Worm (Caenorhabditis elegans) whole organism, L1 larva: ENCODE results near the gene str-109.

Source experiments
- C04F5.9 ChIP-seq: sonication (generic microtip); optimal IDR thresholded peaks from 2 replicates; lab custom pipeline; 2016; ENCODE audit warnings: missing genetic modification characterization, missing compliant biosample characterization
- C16A3.4 ChIP-seq: fragments of 150-350 bp; optimal IDR thresholded peaks from 2 replicates; lab custom pipeline; 2014; ENCODE audit warnings: missing biosample characterization, missing genetic modification characterization
- C34B4.2 ChIP-seq: sonication (generic microtip); optimal IDR thresholded peaks from 2 replicates; lab custom pipeline; 2017; ENCODE audit warnings: mild to moderate bottlenecking, missing genetic modification characterization, missing compliant biosample characterization
- aha-1 ChIP-seq: fragments of 150-350 bp; optimal IDR thresholded peaks from 2 replicates; lab custom pipeline; 2014; ENCODE audit warnings: missing biosample characterization, missing genetic modification characterization
- ceh-8 ChIP-seq: fragments of 200-800 bp; sonication (Bioruptor generic); optimal IDR thresholded peaks from 2 replicates; lab custom pipeline; 2018; ENCODE audit warnings: mild to moderate bottlenecking, missing genetic modification characterization, moderate library complexity, missing compliant biosample characterization
- dsc-1 ChIP-seq: sonication (generic microtip); optimal IDR thresholded peaks from 2 replicates; lab custom pipeline; 2016; ENCODE audit warnings: mild to moderate bottlenecking, missing genetic modification characterization, missing compliant biosample characterization
- efl-1 ChIP-seq, 4 experiments: fragments of 150-350 bp; optimal IDR thresholded peaks in 3 of 4; peaks in 1 of 4; 1 replicate in 1 of 4; 2 replicates in 3 of 4; lab custom pipeline; 2014; ENCODE audit warnings: missing biosample characterization in 2 of 4, missing genetic modification characterization in 2 of 4, missing genetic modification reagents in 2 of 4
- elt-2 ChIP-seq: sonication (generic microtip); optimal IDR thresholded peaks from 2 replicates; lab custom pipeline; 2016; ENCODE audit warnings: missing genetic modification characterization, mild to moderate bottlenecking, inconsistent platforms, missing compliant biosample characterization, missing genetic modification reagents
- fkh-10 ChIP-seq: sonication (generic microtip); optimal IDR thresholded peaks from 2 replicates; lab custom pipeline; 2017; ENCODE audit warnings: missing biosample characterization, missing genetic modification reagents, missing genetic modification characterization
- hpl-2 ChIP-seq: fragments of 150-350 bp; optimal IDR thresholded peaks from 2 replicates; lab custom pipeline; 2014; ENCODE audit warnings: missing biosample characterization, missing genetic modification reagents, missing genetic modification characterization
- lin-14 ChIP-seq: fragments of 200-800 bp; sonication (Bioruptor generic); optimal IDR thresholded peaks from 2 replicates; lab custom pipeline; 2018; ENCODE audit warnings: mild to moderate bottlenecking, missing genetic modification characterization, moderate library complexity, missing compliant biosample characterization
- lin-39 ChIP-seq: fragments of 150-350 bp; optimal IDR thresholded peaks from 2 replicates; lab custom pipeline; 2014; ENCODE audit warnings: missing biosample characterization, missing genetic modification reagents, missing genetic modification characterization
- mdl-1 ChIP-seq, 2 experiments: fragments of 150-350 bp; optimal IDR thresholded peaks; 2 replicates each; lab custom pipeline; 2014 to 2017; ENCODE audit warnings: missing biosample characterization in 2 of 2, missing genetic modification characterization in 2 of 2, inconsistent platforms in 1 of 2
- nhr-237 ChIP-seq: fragments of 150-350 bp; optimal IDR thresholded peaks from 2 replicates; lab custom pipeline; 2014; ENCODE audit warnings: missing biosample characterization, missing genetic modification characterization
- nhr-28 ChIP-seq: fragments of 150-350 bp; optimal IDR thresholded peaks from 2 replicates; lab custom pipeline; 2014; ENCODE audit warnings: missing biosample characterization, missing genetic modification characterization
- nhr-77 ChIP-seq: fragments of 150-350 bp; optimal IDR thresholded peaks from 2 replicates; lab custom pipeline; 2014; ENCODE audit warnings: missing biosample characterization, missing genetic modification characterization
- nhr-85 ChIP-seq: sonication (generic microtip); peaks from one replicate; lab custom pipeline; 2016; ENCODE audit warnings: missing genetic modification characterization, inconsistent platforms, missing compliant biosample characterization
- pqm-1 ChIP-seq: sonication (generic microtip); optimal IDR thresholded peaks from 3 replicates; lab custom pipeline; 2017; ENCODE audit warnings: missing biosample characterization, missing genetic modification characterization
- sup-37 ChIP-seq: fragments of 200-800 bp; sonication (Bioruptor generic); optimal IDR thresholded peaks from 2 replicates; lab custom pipeline; 2018; ENCODE audit warnings: mild to moderate bottlenecking, missing genetic modification characterization, missing compliant biosample characterization
- zip-4 ChIP-seq: fragments of 200-800 bp; sonication (Bioruptor generic); optimal IDR thresholded peaks from 2 replicates; lab custom pipeline; 2018; ENCODE audit warnings: mild to moderate bottlenecking, missing genetic modification characterization, moderate library complexity, missing compliant biosample characterization

The str-109 gene

DNA sequence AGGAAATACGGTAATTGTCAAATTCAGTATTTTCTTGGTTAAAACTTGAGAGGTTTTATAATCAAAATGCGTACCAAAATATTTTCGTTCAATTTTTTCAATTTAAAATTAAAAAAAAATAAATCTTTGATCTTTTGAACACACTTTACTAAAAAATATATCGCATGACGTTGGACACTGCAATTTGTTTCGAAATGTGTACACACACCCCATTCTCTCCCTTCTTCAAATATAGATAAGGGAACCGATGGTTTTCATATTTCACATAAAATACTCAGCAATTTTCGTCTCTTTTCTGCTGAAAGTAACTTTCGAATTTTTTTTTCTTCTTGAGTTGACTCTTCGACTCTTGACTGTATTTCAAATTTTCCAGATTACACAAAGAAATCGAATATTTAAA is 40.6 kb downstream of the str-109 start:
- no peak for TF ChIP-seq nhr-77 (tag; lab: Kevin White, UChicago)
- TF ChIP-seq aha-1 (tag; lab: Kevin White, UChicago): no peak
- TF ChIP-seq efl-1 (optimal IDR thresholded peaks at IDR 0.05; lab: Kevin White, UChicago): no peak
- peak in 1 of 2 experiments; percentile 22 for TF ChIP-seq efl-1 (GFP tag; optimal IDR thresholded peaks at IDR 0.05 in 1 of 2; lab: Kevin White, UChicago)

DNA sequence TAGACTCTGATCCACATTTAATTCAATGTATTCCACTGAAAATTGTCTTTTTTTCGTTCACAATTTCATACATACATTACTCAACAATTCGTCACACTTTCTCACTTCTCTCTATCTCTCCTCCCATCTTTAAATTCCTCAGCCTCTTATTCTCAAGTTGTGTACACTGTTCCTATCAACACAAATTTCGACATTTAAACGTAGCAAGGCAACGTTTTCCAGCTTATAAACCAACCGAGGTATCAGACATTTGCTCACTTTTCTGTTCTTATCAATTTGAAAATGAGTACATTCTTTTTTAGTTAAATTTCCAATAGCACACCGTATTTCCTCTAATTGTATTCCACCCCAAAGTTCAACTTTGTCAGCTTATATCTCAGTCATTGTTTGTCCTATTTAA is 41.1 kb downstream of the str-109 start, which contains the start of gene skr-3:
TSS of gene skr-3 (plus strand) at position 163 of the 400 bp plus-strand sequence.
- TF ChIP-seq sup-37 (GFP tag; lab: Kevin White, UChicago) (no peak), elt-2 (tag; lab: Kevin White, UChicago) (peak; percentile 50), nhr-85 (tag; lab: Kevin White, UChicago) (peak; percentile 60)

DNA sequence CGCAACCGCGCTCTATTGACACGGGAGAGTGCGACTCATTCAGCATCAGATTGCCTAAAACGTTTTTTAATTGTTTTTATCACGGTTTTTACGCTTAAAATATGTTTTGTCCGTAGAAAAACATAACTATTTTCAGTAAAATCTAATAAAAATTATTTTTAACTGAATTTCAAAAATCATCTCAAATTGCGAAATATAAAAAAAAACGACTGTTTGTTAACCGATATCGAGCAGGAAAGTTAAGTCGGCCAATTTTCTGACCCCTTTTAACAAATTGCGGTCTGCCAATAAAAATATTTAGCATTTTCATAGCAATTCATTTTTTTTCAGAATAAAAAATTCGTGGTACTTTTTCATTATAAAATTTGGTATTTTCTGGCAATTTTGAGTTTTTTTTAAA is 41.5 kb downstream of the str-109 start:
- TF ChIP-seq zip-4 (GFP tag; lab: Kevin White, UChicago) (peak; percentile 82), nhr-28 (tag; lab: Kevin White, UChicago) (no peak), C34B4.2 (tag; lab: Kevin White, UChicago) (no peak)

DNA sequence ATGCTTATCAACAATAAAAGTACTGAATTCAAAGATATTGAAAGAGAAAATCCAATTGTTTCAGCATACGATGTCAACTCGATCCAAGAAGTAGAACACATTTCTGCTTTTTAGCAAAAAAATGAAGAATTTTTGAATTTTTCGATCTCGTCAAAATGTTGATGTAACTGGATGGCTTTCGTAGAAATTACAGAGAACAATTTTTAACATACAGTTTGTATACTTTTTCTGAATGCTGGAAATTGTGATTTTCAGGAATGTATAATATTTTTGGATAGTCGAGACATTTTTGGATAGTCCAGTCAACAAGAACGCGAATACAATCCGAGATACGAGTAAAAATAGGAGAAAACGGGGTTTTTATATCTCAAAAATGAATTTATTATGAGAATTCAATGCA is 43.4 kb downstream of the str-109 start, which contains the start of gene str-103:
TSS of gene str-103 (minus strand) at position 101 of the 400 bp plus-strand sequence.
- TF ChIP-seq fkh-10 (GFP tag; lab: Kevin White, UChicago) (no peak), nhr-237 (tag; lab: Kevin White, UChicago) (no peak)

DNA sequence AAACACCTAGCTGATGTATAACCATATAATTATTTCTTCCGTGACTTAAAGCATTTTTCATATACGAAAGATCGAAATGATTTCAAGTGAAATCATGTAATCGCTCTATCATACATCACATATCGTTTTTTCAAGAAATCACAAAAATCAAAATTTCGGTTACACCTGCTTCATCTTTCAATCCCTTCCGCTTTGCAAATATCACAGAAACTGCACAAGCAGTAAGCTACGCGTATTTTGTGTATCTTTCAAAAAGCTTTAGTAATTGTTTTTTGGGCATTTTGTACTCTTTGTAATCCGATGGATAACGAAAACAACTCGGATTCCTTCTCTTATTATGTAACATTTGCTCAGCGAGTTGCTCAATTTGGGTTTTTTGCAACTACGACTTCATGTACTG is 46.6 kb downstream of the str-109 start, which contains the start of gene str-25:
TSS of gene str-25 (plus strand) at position 301 of the 400 bp plus-strand sequence.
- TF ChIP-seq C16A3.4 (tag; lab: Kevin White, UChicago) (no peak), dsc-1 (tag; lab: Kevin White, UChicago) (no peak), ceh-8 (no peak), hpl-2 (GFP tag; lab: Kevin White, UChicago) (no peak), sup-37 (GFP tag; lab: Kevin White, UChicago) (no peak), lin-14 (GFP tag; lab: Kevin White, UChicago) (no peak)
- TF ChIP-seq, all 84 proteins: peak for 0

DNA sequence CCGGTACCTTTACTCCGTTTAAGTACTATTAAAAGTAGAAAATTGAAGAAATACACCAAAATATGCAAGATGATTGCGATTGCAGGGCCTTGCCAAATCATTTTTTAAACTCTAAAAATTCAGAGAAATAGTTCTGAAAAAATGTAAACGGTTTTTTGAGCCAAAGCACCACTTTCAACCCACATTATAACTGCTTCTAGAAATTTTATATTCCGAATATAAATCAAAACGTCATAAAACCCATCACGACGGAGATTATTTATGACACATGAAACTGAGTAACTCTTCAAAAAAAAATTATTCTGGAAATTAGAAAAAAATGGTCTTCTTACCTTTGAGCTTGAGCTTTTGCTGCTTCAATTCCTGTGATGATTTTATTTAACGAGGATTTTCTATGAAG is 47.8 kb downstream of the str-109 start, which contains the start of gene srxa-16:
TSS of gene srxa-16 (minus strand) at position 101 of the 400 bp plus-strand sequence.
- TF ChIP-seq lin-39 (tag; lab: Kevin White, UChicago) (no peak), mdl-1 (tag; optimal IDR thresholded peaks at IDR 0.05; lab: Kevin White, UChicago) (no peak), nhr-77 (tag; lab: Kevin White, UChicago) (no peak), C04F5.9 (no peak), pqm-1 (tag; lab: Kevin White, UChicago) (no peak), zip-4 (GFP tag; lab: Kevin White, UChicago) (no peak)
